Fruit fly (Drosophila melanogaster): ENCODE data around the gene Flad2.

Gene Flad2

dm6 chr2L:13387255-13387654 is 25.1 kb upstream of the Flad2 start, which contains the start of the genes Ing5 and CG7099 (continued):
- TF ChIP-seq gsb (GFP tag; IDR thresholded peaks at IDR 0.05): peak; percentile 89
- peak; percentile 93 for TF ChIP-seq klu (GFP tag; IDR thresholded peaks at IDR 0.05)
- TF ChIP-seq ham (GFP tag; IDR thresholded peaks at IDR 0.05): peak; percentile 77; the same call in 1 of the 2 replicates
- TF ChIP-seq Fer1 (GFP tag; optimal IDR thresholded peaks at IDR 0.05): peak; percentile 94
- peak; percentile 97 for TF ChIP-seq CG2120 (GFP tag; optimal IDR thresholded peaks at IDR 0.05)
- TF ChIP-seq lmd (GFP tag; IDR thresholded peaks at IDR 0.05): peak; percentile 96
- TF ChIP-seq CG9817 (tag; optimal IDR thresholded peaks at IDR 0.05): peak; percentile 97
- peak; percentile 92 for TF ChIP-seq seq (GFP tag; IDR thresholded peaks at IDR 0.05)
- TF ChIP-seq CG9215 (GFP tag; IDR thresholded peaks at IDR 0.05): peak; percentile 94
- peak; percentile 73 for TF ChIP-seq CG3995 (GFP tag; optimal IDR thresholded peaks at IDR 0.05)
- TF ChIP-seq CG8359 (GFP tag; optimal IDR thresholded peaks at IDR 0.05; ENCODE audit: borderline replicate concordance): peak; percentile 73
- TF ChIP-seq cwo (GFP tag; optimal IDR thresholded peaks at IDR 0.05): peak; percentile 90
- TF ChIP-seq chif (GFP tag; optimal IDR thresholded peaks at IDR 0.05): peak; percentile 86 to 93
- TF ChIP-seq CG31224 (GFP tag; IDR thresholded peaks at IDR 0.05): peak; percentile 93
- peak; percentile 83 for TF ChIP-seq D19B (GFP tag; optimal IDR thresholded peaks at IDR 0.05)
- peak; percentile 97 for TF ChIP-seq tin (GFP tag; optimal IDR thresholded peaks at IDR 0.05)
- peak; percentile 99 for TF ChIP-seq gem (tag; optimal IDR thresholded peaks at IDR 0.05)
- peak; percentile 95 to 96 for TF ChIP-seq Hr51 (GFP tag; optimal IDR thresholded peaks at IDR 0.05)
- peak; percentile 88 for TF ChIP-seq tx (GFP tag; optimal IDR thresholded peaks at IDR 0.05)
- TF ChIP-seq dmrt99B (tag; optimal IDR thresholded peaks at IDR 0.05): peak; percentile 93
- peak; percentile 94 for TF ChIP-seq CG10979 (tag; optimal IDR thresholded peaks at IDR 0.05)
- peak; percentile 93 to 98 for TF ChIP-seq dpn (GFP tag; optimal IDR thresholded peaks at IDR 0.05)
- no peak for TF ChIP-seq cad (GFP tag; optimal IDR thresholded peaks at IDR 0.05)
- peak; percentile 97 for TF ChIP-seq zfh1 (GFP tag; IDR thresholded peaks at IDR 0.05)
- peak; percentile 93 for TF ChIP-seq pho (GFP tag; optimal IDR thresholded peaks at IDR 0.05)
- TF ChIP-seq shn (GFP tag; optimal IDR thresholded peaks at IDR 0.05): peak; percentile 84
- peak; percentile 95 for TF ChIP-seq CG3281 (GFP tag; optimal IDR thresholded peaks at IDR 0.05)
- peak; percentile 97 for TF ChIP-seq al (GFP tag; IDR thresholded peaks at IDR 0.05)
- peak; percentile 94 for TF ChIP-seq vfl (GFP tag; optimal IDR thresholded peaks at IDR 0.05)
- TF ChIP-seq Fer3 (tag; optimal IDR thresholded peaks at IDR 0.05): peak; percentile 97
- peak; percentile 91 for TF ChIP-seq gcm2 (GFP tag; optimal IDR thresholded peaks at IDR 0.05)
- TF ChIP-seq CG11398 (GFP tag; optimal IDR thresholded peaks at IDR 0.05): peak; percentile 60
- peak; percentile 92 for TF ChIP-seq Ravus (GFP tag; IDR thresholded peaks at IDR 0.05)
- peak; percentile 95 for TF ChIP-seq Meics (GFP tag; optimal IDR thresholded peaks at IDR 0.05)
- peak; percentile 87 for TF ChIP-seq CG13624 (GFP tag; optimal IDR thresholded peaks at IDR 0.05)
- peak; percentile 85 for TF ChIP-seq kah (GFP tag; optimal IDR thresholded peaks at IDR 0.05)
- TF ChIP-seq CG11456 (GFP tag; IDR thresholded peaks at IDR 0.05): peak; percentile 97
- peak; percentile 81 for TF ChIP-seq CG15073 (GFP tag; optimal IDR thresholded peaks at IDR 0.05)
- TF ChIP-seq odd (GFP tag; optimal IDR thresholded peaks at IDR 0.05): peak; percentile 85
- peak; percentile 89 for TF ChIP-seq pnt (GFP tag; optimal IDR thresholded peaks at IDR 0.05)
- TF ChIP-seq CG12104 (GFP tag; optimal IDR thresholded peaks at IDR 0.05): peak; percentile 94
- TF ChIP-seq Nf-YC (tag; optimal IDR thresholded peaks at IDR 0.05): peak; percentile 89
- no peak for TF ChIP-seq h (optimal IDR thresholded peaks at IDR 0.05)
- peak; percentile 98 for TF ChIP-seq CG6272 (GFP tag; IDR thresholded peaks at IDR 0.05)
- peak; percentile 97 for TF ChIP-seq Hsf (GFP tag; optimal IDR thresholded peaks at IDR 0.05)
- TF ChIP-seq vnd (GFP tag; IDR thresholded peaks at IDR 0.05; ENCODE audit: partially characterized antibody): peak; percentile 57; the same call in 1 of the 3 replicates
- peak; percentile 89 for TF ChIP-seq CG7987 (GFP tag; optimal IDR thresholded peaks at IDR 0.05)
- TF ChIP-seq tap (tag; optimal IDR thresholded peaks at IDR 0.05): peak; percentile 93
- TF ChIP-seq Oaz (GFP tag; IDR thresholded peaks at IDR 0.05): peak; percentile 92
- no peak for TF ChIP-seq pan (optimal IDR thresholded peaks at IDR 0.05)
- peak in 1 of 2 experiments; percentile 97 for TF ChIP-seq pan (GFP tag; optimal IDR thresholded peaks at IDR 0.05 in 1 of 2, IDR thresholded peaks at IDR 0.05 in 1 of 2)
- peak; percentile 90 for TF ChIP-seq Poxn (GFP tag; IDR thresholded peaks at IDR 0.05)

Data from whole organism, embryonic.